Worm (Caenorhabditis elegans) whole organism, early embryonic: ENCODE data around the gene R12B2.7.

ENCODE experiments used
- B0310.2 ChIP-seq: sonication (generic microtip); optimal IDR thresholded peaks from 2 replicates; lab custom pipeline; 2016; ENCODE audit warnings: mild to moderate bottlenecking, missing genetic modification characterization, missing compliant biosample characterization
- F13C5.2 ChIP-seq: sonication (generic microtip); optimal IDR thresholded peaks from 2 replicates; lab custom pipeline; 2017; ENCODE audit warnings: mild to moderate bottlenecking, missing genetic modification characterization, inconsistent platforms, missing compliant biosample characterization
- aly-1 ChIP-seq: sonication (generic microtip); optimal IDR thresholded peaks from 2 replicates; lab custom pipeline; 2016; ENCODE audit warnings: missing genetic modification characterization, missing compliant biosample characterization
- ama-1 ChIP-seq: fragments of 150-350 bp; optimal IDR thresholded peaks from 2 replicates; lab custom pipeline; 2014
- ceh-13 ChIP-seq: fragments of 200-800 bp; sonication (Bioruptor generic); optimal IDR thresholded peaks from 2 replicates; lab custom pipeline; 2018; ENCODE audit warnings: mild to moderate bottlenecking, missing genetic modification characterization, missing compliant biosample characterization
- ceh-36 ChIP-seq: sonication (generic microtip); optimal IDR thresholded peaks from 2 replicates; lab custom pipeline; 2016; ENCODE audit warnings: missing genetic modification characterization, inconsistent platforms, missing compliant biosample characterization
- ets-7 ChIP-seq: sonication (generic microtip); optimal IDR thresholded peaks from 2 replicates; lab custom pipeline; 2016; ENCODE audit warnings: missing genotype, missing genetic modification characterization, missing compliant biosample characterization
- flt-1 ChIP-seq: fragments of 200-800 bp; sonication (Bioruptor generic); IDR thresholded peaks from 2 replicates; pipeline ENCODE4 v1.3.6; 2022; ENCODE audit warnings: missing genetic modification characterization, missing compliant biosample characterization
- hmbx-1 ChIP-seq: sonication (generic microtip); optimal IDR thresholded peaks from 2 replicates; lab custom pipeline; 2016; ENCODE audit warnings: mild to moderate bottlenecking, missing genetic modification characterization, missing compliant biosample characterization
- hmg-4 ChIP-seq: fragments of 200-800 bp; sonication (Bioruptor generic); optimal IDR thresholded peaks from 2 replicates; lab custom pipeline; 2018; ENCODE audit warnings: mild to moderate bottlenecking, missing genetic modification characterization, missing compliant biosample characterization
- hnd-1 ChIP-seq: sonication (generic microtip); optimal IDR thresholded peaks from 2 replicates; lab custom pipeline; 2016; ENCODE audit warnings: missing genetic modification characterization, missing compliant biosample characterization
- pes-1 ChIP-seq: fragments of 200-800 bp; sonication (Bioruptor generic); IDR thresholded peaks from 2 replicates; pipeline ENCODE4 v1.3.6; 2022; ENCODE audit warnings: missing genetic modification reagents, missing genetic modification characterization, missing compliant biosample characterization
- scrt-1 ChIP-seq: fragments of 200-800 bp; sonication (Bioruptor generic); IDR thresholded peaks from 2 replicates; pipeline ENCODE4 v1.3.6; 2022; ENCODE audit warnings: missing genetic modification characterization, missing compliant biosample characterization
- sea-1 ChIP-seq: fragments of 200-800 bp; sonication (Bioruptor generic); conservative IDR thresholded peaks from 2 replicates; pipeline ENCODE4 v1.3.6; 2022; ENCODE audit warnings: missing genetic modification characterization, missing compliant biosample characterization
- tbx-11 ChIP-seq: fragments of 200-800 bp; sonication (Bioruptor generic); IDR thresholded peaks from 2 replicates; pipeline ENCODE4 v1.3.6; 2022; ENCODE audit warnings: missing genetic modification characterization, missing compliant biosample characterization
- tbx-37 ChIP-seq: fragments of 200-800 bp; sonication (Bioruptor generic); conservative IDR thresholded peaks from 2 replicates; pipeline ENCODE4 v1.3.6; 2022; ENCODE audit warnings: missing genetic modification reagents, missing genetic modification characterization, missing compliant biosample characterization
- tra-4 ChIP-seq: sonication (generic microtip); optimal IDR thresholded peaks from 2 replicates; lab custom pipeline; 2017; ENCODE audit warnings: missing genetic modification characterization, missing compliant biosample characterization

R12B2.7 gene

DNA sequence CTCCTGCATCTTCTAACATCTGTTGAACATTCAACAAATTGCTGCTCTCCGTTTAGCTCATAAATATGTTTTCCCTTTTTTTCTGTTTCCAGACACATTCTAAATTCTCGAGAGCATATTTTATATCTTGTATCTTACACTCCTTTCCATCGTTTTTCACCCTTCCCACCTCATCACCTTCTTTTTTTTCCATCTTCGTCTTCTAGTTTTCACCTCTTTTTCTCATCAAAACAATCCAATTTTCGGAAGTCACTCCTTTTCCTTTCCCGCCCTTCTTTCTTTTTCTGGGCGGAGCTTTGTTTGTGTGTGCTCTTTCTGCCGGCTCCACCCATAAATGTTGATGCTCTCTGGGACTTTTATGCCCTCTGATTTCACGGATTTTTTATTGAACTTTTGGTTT is 8.0 kb downstream of the R12B2.7 start:
- no peak for TF ChIP-seq ama-1 (lab: Kevin White, UChicago)
- TF ChIP-seq aly-1 (tag; lab: Kevin White, UChicago), result no peak

ce11 chrIII:5823617-5824016 is 8.8 kb downstream of the R12B2.7 start, which contains the start of gene R12B2.8:
Gene R12B2.8, plus strand, starts transcription at chrIII:5823917.
- TF ChIP-seq hmg-4 (GFP tag; lab: Kevin White, UChicago), result no peak

DNA sequence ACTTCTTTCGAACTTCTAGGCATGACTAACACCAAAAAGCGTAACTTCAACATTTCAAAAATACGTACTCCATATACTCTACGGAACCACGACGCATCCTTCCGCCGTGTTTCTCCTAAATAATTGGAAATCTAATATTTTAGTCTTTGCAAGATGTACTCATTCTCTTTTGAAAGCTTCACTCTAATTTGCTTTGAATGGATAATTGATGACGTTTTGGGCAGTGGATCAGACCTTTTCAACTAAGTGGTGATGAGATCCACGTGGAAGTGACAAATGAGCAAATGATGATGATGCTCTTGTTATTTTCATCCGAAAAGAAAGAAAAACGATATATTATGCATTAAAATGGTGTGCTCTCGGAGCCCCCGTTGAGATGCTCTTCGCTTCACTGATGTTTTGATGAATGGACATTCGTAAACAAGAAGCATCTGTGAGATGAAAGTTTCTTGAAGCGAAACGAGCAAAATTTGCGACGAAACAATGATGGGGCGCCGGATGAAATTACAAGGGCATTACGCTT is 9.7 kb downstream of the R12B2.7 start:
- no peak for TF ChIP-seq B0310.2 (tag; lab: Kevin White, UChicago)
- TF ChIP-seq pes-1 (GFP tag; lab: Robert Waterston, UW), result no peak
- TF ChIP-seq scrt-1 (GFP tag; lab: Robert Waterston, UW), result no peak
- no peak for TF ChIP-seq ets-7 (tag; lab: Kevin White, UChicago)
- no peak for TF ChIP-seq hmg-4 (GFP tag; lab: Kevin White, UChicago)
- TF ChIP-seq flt-1 (GFP tag; lab: Robert Waterston, UW), result no peak
- TF ChIP-seq hnd-1 (tag; lab: Kevin White, UChicago), result no peak
- TF ChIP-seq aly-1 (tag; lab: Kevin White, UChicago), result no peak
- TF ChIP-seq hmbx-1, result no peak
- TF ChIP-seq sea-1 (GFP tag; lab: Robert Waterston, UW), result no peak
- TF ChIP-seq ceh-36 (tag; lab: Kevin White, UChicago), result no peak
- no peak for TF ChIP-seq ceh-13 (GFP tag; lab: Kevin White, UChicago)
- TF ChIP-seq F13C5.2 (tag; lab: Kevin White, UChicago), result no peak
- TF ChIP-seq tbx-11, result no peak
- TF ChIP-seq ama-1 (lab: Kevin White, UChicago), result no peak
- TF ChIP-seq tra-4 (tag; lab: Kevin White, UChicago), result no peak
- TF ChIP-seq tbx-37 (GFP tag; lab: Robert Waterston, UW), result no peak

DNA sequence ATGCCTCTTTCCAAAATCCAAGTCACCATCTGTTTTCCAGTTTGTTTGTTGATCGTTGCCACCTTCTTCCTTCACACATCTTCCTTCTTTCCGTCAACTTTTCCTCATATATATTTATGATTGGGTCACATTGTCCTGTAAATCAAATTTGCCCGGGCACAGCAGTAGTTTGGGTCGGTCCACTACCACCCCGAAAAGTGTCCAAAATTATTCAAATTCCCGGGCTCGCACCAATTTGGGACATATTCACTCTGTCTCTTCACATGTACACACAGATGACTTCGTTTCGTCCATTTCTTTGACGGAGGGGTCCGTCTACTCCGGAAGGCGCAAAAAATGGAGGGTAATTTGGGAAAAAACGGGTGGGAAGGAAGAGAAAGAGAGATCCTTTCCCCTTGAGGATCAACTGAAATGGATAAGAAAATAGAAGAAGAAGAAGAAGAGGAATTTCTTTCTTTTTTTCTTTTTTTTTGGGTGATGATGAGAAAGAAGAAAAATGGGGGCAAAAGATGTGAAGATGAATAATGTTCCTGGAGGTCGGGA is 12.1 kb downstream of the R12B2.7 start:
- no peak for TF ChIP-seq scrt-1 (GFP tag; lab: Robert Waterston, UW)
- no peak for TF ChIP-seq tbx-11
- no peak for TF ChIP-seq aly-1 (tag; lab: Kevin White, UChicago)
- TF ChIP-seq hmg-4 (GFP tag; lab: Kevin White, UChicago), result no peak
- TF ChIP-seq ceh-36 (tag; lab: Kevin White, UChicago), result no peak
- TF ChIP-seq B0310.2 (tag; lab: Kevin White, UChicago), result no peak
- TF ChIP-seq pes-1 (GFP tag; lab: Robert Waterston, UW), result no peak
- no peak for TF ChIP-seq tra-4 (tag; lab: Kevin White, UChicago)
- TF ChIP-seq hmbx-1, result no peak
- no peak for TF ChIP-seq sea-1 (GFP tag; lab: Robert Waterston, UW)
- TF ChIP-seq ets-7 (tag; lab: Kevin White, UChicago), result no peak
- TF ChIP-seq F13C5.2 (tag; lab: Kevin White, UChicago), result no peak
- TF ChIP-seq hnd-1 (tag; lab: Kevin White, UChicago), result no peak
- no peak for TF ChIP-seq flt-1 (GFP tag; lab: Robert Waterston, UW)
- no peak for TF ChIP-seq tbx-37 (GFP tag; lab: Robert Waterston, UW)
- TF ChIP-seq ama-1 (lab: Kevin White, UChicago), result no peak
- no peak for TF ChIP-seq ceh-13 (GFP tag; lab: Kevin White, UChicago)

DNA sequence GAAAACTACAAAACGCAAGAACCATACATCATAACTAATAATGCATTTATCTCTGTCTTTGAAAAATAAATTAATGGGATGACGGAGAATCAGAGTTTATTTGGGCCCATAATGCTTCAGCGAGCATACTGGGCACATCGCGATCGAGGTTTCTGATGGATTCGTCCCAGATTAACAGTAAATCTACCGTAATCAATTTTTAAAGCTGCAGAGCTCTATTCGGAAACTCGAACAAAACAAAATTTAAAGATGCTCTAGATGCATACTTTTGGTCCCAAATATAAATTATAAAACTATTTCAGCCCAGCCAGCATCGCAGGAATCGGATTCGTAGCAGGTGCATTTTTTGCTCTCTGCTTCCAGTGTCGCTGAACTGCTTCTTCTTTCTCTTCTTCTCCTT is 13.2 kb downstream of the R12B2.7 start:
- TF ChIP-seq pes-1 (GFP tag; lab: Robert Waterston, UW) (no peak), tra-4 (tag; lab: Kevin White, UChicago) (no peak)

DNA sequence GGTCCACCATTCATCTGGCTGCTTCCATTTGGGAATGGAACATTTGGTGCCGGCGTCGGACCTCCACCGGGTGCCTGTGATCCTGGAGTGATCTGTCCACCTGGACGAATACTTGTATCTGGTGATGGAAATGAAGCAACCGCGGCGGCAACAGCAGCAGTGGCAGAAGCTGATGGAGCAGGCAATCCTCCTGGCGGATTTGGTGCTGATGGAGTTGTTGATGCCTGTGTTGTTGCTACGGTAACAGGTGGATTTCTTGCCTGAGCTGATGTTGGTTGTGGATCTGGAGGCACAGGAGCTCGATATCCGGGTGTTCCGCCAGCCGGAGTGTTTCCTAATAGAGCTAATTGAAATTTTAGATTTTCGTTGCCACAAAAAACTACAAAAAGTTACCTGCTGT is 17.6 kb downstream of the R12B2.7 start:
- TF ChIP-seq sea-1 (GFP tag; lab: Robert Waterston, UW), result no peak
- TF ChIP-seq hnd-1 (tag; lab: Kevin White, UChicago), result no peak
- TF ChIP-seq scrt-1 (GFP tag; lab: Robert Waterston, UW), result no peak
- no peak for TF ChIP-seq hmg-4 (GFP tag; lab: Kevin White, UChicago)
- no peak for TF ChIP-seq tbx-37 (GFP tag; lab: Robert Waterston, UW)
- no peak for TF ChIP-seq aly-1 (tag; lab: Kevin White, UChicago)
- no peak for TF ChIP-seq pes-1 (GFP tag; lab: Robert Waterston, UW)
- no peak for TF ChIP-seq flt-1 (GFP tag; lab: Robert Waterston, UW)
- TF ChIP-seq F13C5.2 (tag; lab: Kevin White, UChicago), result no peak
- TF ChIP-seq tra-4 (tag; lab: Kevin White, UChicago), result no peak
- TF ChIP-seq tbx-11, result no peak
- no peak for TF ChIP-seq ama-1 (lab: Kevin White, UChicago)
- no peak for TF ChIP-seq ets-7 (tag; lab: Kevin White, UChicago)
- no peak for TF ChIP-seq B0310.2 (tag; lab: Kevin White, UChicago)

- TF ChIP-seq ets-7 (tag; lab: Kevin White, UChicago) (no peak), aly-1 (tag; lab: Kevin White, UChicago) (no peak), tra-4 (tag; lab: Kevin White, UChicago) (no peak), hmg-4 (GFP tag; lab: Kevin White, UChicago) (no peak), flt-1 (GFP tag; lab: Robert Waterston, UW) (no peak), pes-1 (GFP tag; lab: Robert Waterston, UW) (no peak), F13C5.2 (tag; lab: Kevin White, UChicago) (no peak), tbx-11 (no peak), hmbx-1 (no peak), B0310.2 (tag; lab: Kevin White, UChicago) (no peak), sea-1 (GFP tag; lab: Robert Waterston, UW) (no peak), ceh-13 (GFP tag; lab: Kevin White, UChicago) (no peak)
Measured at ce11 chrIII:5833376-5833775, 18.5 kb downstream of the R12B2.7 start, which contains the start of the genes R12B2.13 and mdt-15. Gene R12B2.13, minus strand, starts transcription at chrIII:5833476. Gene mdt-15, minus strand, starts transcription at chrIII:5833751.
